Worm (Caenorhabditis elegans) whole organism, L4 larva: ENCODE measurements around the gene pir-1.

Experiments used
- F10B5.3 ChIP-seq: sonication (generic microtip); optimal IDR thresholded peaks from 2 replicates; lab custom pipeline; 2016; ENCODE audit warnings: mild to moderate bottlenecking, missing genetic modification characterization, missing compliant biosample characterization
- F26F4.8 ChIP-seq: fragments of 200-800 bp; sonication (Bioruptor generic); conservative IDR thresholded peaks from 2 replicates; pipeline ENCODE4 v1.3.6; 2022; ENCODE audit warnings: missing genetic modification characterization, missing compliant biosample characterization
- R02D3.7 ChIP-seq: fragments of 150-350 bp; sonication (generic microtip); optimal IDR thresholded peaks from 3 replicates; lab custom pipeline; 2014; ENCODE audit warnings: missing biosample characterization, missing genetic modification characterization
- Y75B8A.6 ChIP-seq: fragments of 200-800 bp; sonication (Bioruptor generic); IDR thresholded peaks from 2 replicates; pipeline ENCODE4 v1.3.6; 2022; ENCODE audit warnings: missing genetic modification reagents, missing genetic modification characterization, missing compliant biosample characterization
- aly-2 ChIP-seq: sonication (generic microtip); optimal IDR thresholded peaks from 2 replicates; lab custom pipeline; 2018; ENCODE audit warnings: missing biosample characterization, missing genetic modification characterization
- ama-1 ChIP-seq: fragments of 150-350 bp; optimal IDR thresholded peaks from 2 replicates; lab custom pipeline; 2014; ENCODE audit warnings: inconsistent platforms, mixed read lengths
- arid-1 ChIP-seq: fragments of 200-800 bp; sonication (Bioruptor generic); conservative IDR thresholded peaks from 2 replicates; pipeline ENCODE4 v1.3.6; 2022; ENCODE audit warnings: missing genetic modification reagents, missing genetic modification characterization, missing compliant biosample characterization
- ceh-28 ChIP-seq: fragments of 150-350 bp; optimal IDR thresholded peaks from 2 replicates; lab custom pipeline; 2014; ENCODE audit warnings: missing biosample characterization, missing genetic modification reagents, missing genetic modification characterization
- ceh-44 ChIP-seq: fragments of 200-800 bp; sonication (Bioruptor generic); IDR thresholded peaks from 2 replicates; pipeline ENCODE4 v1.3.6; 2022; ENCODE audit warnings: missing genetic modification reagents, missing genetic modification characterization, missing compliant biosample characterization
- ces-1 ChIP-seq: fragments of 150-350 bp; sonication (generic microtip); optimal IDR thresholded peaks from 4 replicates; lab custom pipeline; 2014; ENCODE audit warnings: missing biosample characterization, missing genetic modification reagents, missing genetic modification characterization
- cey-2 ChIP-seq: sonication (generic microtip); optimal IDR thresholded peaks from 3 replicates; lab custom pipeline; 2017; ENCODE audit warnings: missing genetic modification characterization, mild to moderate bottlenecking, missing compliant biosample characterization, antibody characterized with exemption, borderline replicate concordance; ENCODE audit not compliant: insufficient read depth
- ctbp-1 ChIP-seq: fragments of 200-800 bp; sonication (Bioruptor generic); IDR thresholded peaks from 2 replicates; pipeline ENCODE4 v1.3.6; 2022; ENCODE audit warnings: missing genetic modification reagents, missing genetic modification characterization, missing compliant biosample characterization
- daf-16 ChIP-seq, 3 experiments: sonication (generic microtip); optimal IDR thresholded peaks; 2 replicates each; lab custom pipeline; 2016 to 2017; ENCODE audit warnings: missing genetic modification characterization in 3 of 3, missing genetic modification reagents in 3 of 3, mild to moderate bottlenecking in 2 of 3, missing compliant biosample characterization in 2 of 3, missing biosample characterization in 1 of 3, moderate library complexity in 1 of 3
- dmd-6 ChIP-seq: fragments of 200-800 bp; sonication (Bioruptor generic); IDR thresholded peaks from 2 replicates; pipeline ENCODE4 v1.3.6; 2022; ENCODE audit warnings: missing genetic modification reagents, missing genetic modification characterization, missing compliant biosample characterization
- dmd-9 ChIP-seq: fragments of 200-800 bp; sonication (Bioruptor generic); IDR thresholded peaks from 2 replicates; pipeline ENCODE4 v1.3.6; 2022; ENCODE audit warnings: missing genetic modification reagents, missing genetic modification characterization, missing compliant biosample characterization
- dpl-1 ChIP-seq: fragments of 150-350 bp; optimal IDR thresholded peaks from 2 replicates; lab custom pipeline; 2014; ENCODE audit warnings: missing biosample characterization, missing genetic modification reagents, missing genetic modification characterization
- dve-1 ChIP-seq: sonication (generic microtip); optimal IDR thresholded peaks from 2 replicates; lab custom pipeline; 2017; ENCODE audit warnings: antibody characterized with exemption, mild to moderate bottlenecking, missing genetic modification characterization, missing compliant biosample characterization; ENCODE audit not compliant: insufficient read depth
- egl-43 ChIP-seq: fragments of 200-800 bp; sonication (Bioruptor generic); IDR thresholded peaks from 2 replicates; pipeline ENCODE4 v1.3.6; 2022; ENCODE audit warnings: missing genetic modification reagents, missing genetic modification characterization, missing compliant biosample characterization
- hif-1 ChIP-seq, 2 experiments: sonication (generic microtip); optimal IDR thresholded peaks; 2 replicates each; lab custom pipeline; 2016 to 2017; ENCODE audit warnings: missing compliant biosample characterization in 2 of 2, missing genetic modification characterization in 2 of 2, missing genetic modification reagents in 2 of 2, missing genotype in 2 of 2, mild to moderate bottlenecking in 1 of 2
- hmg-1.1 ChIP-seq: fragments of 200-800 bp; sonication (Bioruptor generic); IDR thresholded peaks from 2 replicates; pipeline ENCODE4 v1.3.6; 2022; ENCODE audit warnings: missing genetic modification reagents, missing genetic modification characterization, missing compliant biosample characterization
- lin-13 ChIP-seq: fragments of 150-350 bp; optimal IDR thresholded peaks from 2 replicates; lab custom pipeline; 2014; ENCODE audit warnings: missing biosample characterization, missing genetic modification reagents, missing genetic modification characterization
- lin-29 ChIP-seq: fragments of 200-800 bp; sonication (Bioruptor generic); IDR thresholded peaks from 2 replicates; pipeline ENCODE4 v1.3.6; 2022; ENCODE audit warnings: missing genetic modification reagents, missing genetic modification characterization, missing compliant biosample characterization
- lsy-2 ChIP-seq, 2 experiments: fragments of 150-350 bp in 1 of 2; sonication (generic microtip) in 1 of 2; optimal IDR thresholded peaks; 2 replicates each; lab custom pipeline; 2014 to 2017; ENCODE audit warnings: missing biosample characterization in 2 of 2, missing genetic modification characterization in 2 of 2
- mdt-29 ChIP-seq: fragments of 200-800 bp; sonication (Bioruptor generic); IDR thresholded peaks from 2 replicates; pipeline ENCODE4 v1.3.6; 2022; ENCODE audit warnings: missing genetic modification reagents, missing genetic modification characterization, missing compliant biosample characterization
- mep-1 ChIP-seq: fragments of 150-350 bp; sonication (generic microtip); optimal IDR thresholded peaks from 3 replicates; lab custom pipeline; 2014; ENCODE audit warnings: missing biosample characterization, missing genetic modification characterization
- mxl-2 ChIP-seq: fragments of 200-800 bp; sonication (Bioruptor generic); conservative IDR thresholded peaks from 2 replicates; pipeline ENCODE4 v1.3.6; 2022; ENCODE audit warnings: missing genetic modification reagents, missing genetic modification characterization, missing compliant biosample characterization
- mxl-3 ChIP-seq: fragments of 200-800 bp; sonication (Bioruptor generic); optimal IDR thresholded peaks from 2 replicates; lab custom pipeline; 2018; ENCODE audit warnings: mild to moderate bottlenecking, missing genetic modification characterization, missing compliant biosample characterization
- nhr-102 ChIP-seq: sonication (generic microtip); optimal IDR thresholded peaks from 2 replicates; lab custom pipeline; 2016; ENCODE audit warnings: mild to moderate bottlenecking, missing genetic modification characterization, moderate library complexity, missing compliant biosample characterization
- pha-4 ChIP-seq, 2 experiments: fragments of 150-350 bp in 1 of 2; fragments of 200-800 bp in 1 of 2; sonication (Bioruptor generic) in 1 of 2; IDR thresholded peaks in 1 of 2; optimal IDR thresholded peaks in 1 of 2; 2 replicates each; pipeline versions ENCODE4 v1.3.6 to Lab custom; 2014 to 2022; ENCODE audit warnings: missing genetic modification characterization in 2 of 2, missing genetic modification reagents in 2 of 2, missing biosample characterization in 1 of 2, missing compliant biosample characterization in 1 of 2
- php-3 ChIP-seq: fragments of 200-800 bp; sonication (Bioruptor generic); IDR thresholded peaks from 2 replicates; pipeline ENCODE4 v1.3.6; 2022; ENCODE audit warnings: missing genetic modification reagents, missing genetic modification characterization, missing compliant biosample characterization
- rbr-2 ChIP-seq: sonication (generic microtip); optimal IDR thresholded peaks from 2 replicates; lab custom pipeline; 2016; ENCODE audit warnings: missing genotype, missing genetic modification characterization, missing compliant biosample characterization
- snpc-4 ChIP-seq: fragments of 150-350 bp; optimal IDR thresholded peaks from 2 replicates; lab custom pipeline; 2014; ENCODE audit warnings: missing biosample characterization, missing genetic modification characterization
- spr-1 ChIP-seq: sonication (generic microtip); optimal IDR thresholded peaks from 2 replicates; lab custom pipeline; 2016; ENCODE audit warnings: mild to moderate bottlenecking, missing genetic modification characterization, missing compliant biosample characterization
- tra-1 ChIP-seq: fragments of 200-800 bp; sonication (Bioruptor generic); IDR thresholded peaks from 2 replicates; pipeline ENCODE4 v1.3.6; 2022; ENCODE audit warnings: missing genetic modification reagents, missing genetic modification characterization, missing compliant biosample characterization
- unc-39 ChIP-seq: sonication (generic microtip); optimal IDR thresholded peaks from 2 replicates; lab custom pipeline; 2017; ENCODE audit warnings: missing biosample characterization, missing genetic modification characterization
- vab-7 ChIP-seq: fragments of 200-800 bp; sonication (Bioruptor generic); IDR thresholded peaks from 2 replicates; pipeline ENCODE4 v1.3.6; 2022; ENCODE audit warnings: missing genetic modification reagents, missing genetic modification characterization, missing compliant biosample characterization
- zfp-3 ChIP-seq: fragments of 200-800 bp; sonication (Bioruptor generic); conservative IDR thresholded peaks from 2 replicates; pipeline ENCODE4 v1.3.6; 2022; ENCODE audit warnings: missing genetic modification reagents, missing genetic modification characterization, missing compliant biosample characterization
- ztf-7 ChIP-seq: fragments of 150-350 bp; optimal IDR thresholded peaks from 2 replicates; lab custom pipeline; 2014; ENCODE audit warnings: missing biosample characterization, missing genetic modification characterization

pir-1 gene

ce11 chrII:9128132-9128531 is 49.0 kb upstream of the pir-1 start (continued):
- TF ChIP-seq F26F4.8: no peak
- peak; percentile 68; the same call in 1 of the 2 replicates for TF ChIP-seq tra-1 (GFP tag; lab: Robert Waterston, UW)
- no peak for TF ChIP-seq unc-39 (tag; lab: Kevin White, UChicago)
- TF ChIP-seq vab-7 (GFP tag; lab: Robert Waterston, UW): no peak
- peak; percentile 82 for TF ChIP-seq dmd-6 (GFP tag; lab: Robert Waterston, UW)
- peak; percentile 83 for TF ChIP-seq mdt-29
- TF ChIP-seq pha-4 (GFP tag; IDR thresholded peaks at IDR 0.05; lab: Robert Waterston, UW): no peak
- no peak for TF ChIP-seq pha-4 (tag; optimal IDR thresholded peaks at IDR 0.05; lab: Kevin White, UChicago)
- no peak for TF ChIP-seq ces-1 (GFP tag; lab: Kevin White, UChicago)
- TF ChIP-seq snpc-4 (tag; lab: Kevin White, UChicago): no peak
- TF ChIP-seq ztf-7 (tag; lab: Kevin White, UChicago): no peak
- peak; percentile 65 for TF ChIP-seq cey-2 (tag; lab: Kevin White, UChicago)
- TF ChIP-seq hif-1 (tag; optimal IDR thresholded peaks at IDR 0.05; lab: Kevin White, UChicago): peak in 1 of 2 experiments; percentile 11
- TF ChIP-seq lin-13 (GFP tag; lab: Kevin White, UChicago): no peak
- peak; percentile 27 for TF ChIP-seq rbr-2
- peak; percentile 67 for TF ChIP-seq zfp-3 (GFP tag; lab: Robert Waterston, UW)
- TF ChIP-seq dmd-9 (GFP tag; lab: Robert Waterston, UW): no peak
- no peak for TF ChIP-seq egl-43 (GFP tag; lab: Robert Waterston, UW)
- peak; percentile 64 for TF ChIP-seq mxl-3 (GFP tag; lab: Kevin White, UChicago)
- TF ChIP-seq R02D3.7 (tag; lab: Kevin White, UChicago): no peak
- TF ChIP-seq aly-2 (tag; lab: Kevin White, UChicago): no peak
- TF ChIP-seq dve-1 (tag; lab: Kevin White, UChicago): peak; percentile 84
- no peak for TF ChIP-seq ceh-28 (tag; lab: Kevin White, UChicago)
- TF ChIP-seq ceh-44: no peak
- peak; percentile 40 for TF ChIP-seq mep-1 (tag; lab: Kevin White, UChicago)
- peak; percentile 69 for TF ChIP-seq lin-29 (GFP tag; lab: Robert Waterston, UW)
- TF ChIP-seq nhr-102 (tag; lab: Kevin White, UChicago): peak; percentile 19
- TF ChIP-seq Y75B8A.6 (GFP tag; lab: Robert Waterston, UW): 0 out of 2 replicates have a peak, but pooled peaks have one; percentile 13
- peak; percentile 32 for TF ChIP-seq spr-1 (tag; lab: Kevin White, UChicago)
- TF ChIP-seq daf-16 (GFP tag; optimal IDR thresholded peaks at IDR 0.05; lab: Kevin White, UChicago): no peak
- TF ChIP-seq daf-16 (tag; optimal IDR thresholded peaks at IDR 0.05; lab: Kevin White, UChicago): peak; percentile 85

ce11 chrII:9130339-9130738 is 46.8 kb upstream of the pir-1 start:
- peak; percentile 11 for TF ChIP-seq mxl-3 (GFP tag; lab: Kevin White, UChicago)
- no peak for TF ChIP-seq php-3
- TF ChIP-seq mxl-2 (GFP tag; lab: Robert Waterston, UW): no peak
- TF ChIP-seq ceh-28 (tag; lab: Kevin White, UChicago): no peak
- TF ChIP-seq ama-1: no peak
- TF ChIP-seq F10B5.3 (tag; lab: Kevin White, UChicago): no peak
- TF ChIP-seq rbr-2: no peak
- no peak for TF ChIP-seq arid-1
- no peak for TF ChIP-seq hmg-1.1
- no peak for TF ChIP-seq dpl-1 (GFP tag; lab: Kevin White, UChicago)
- peak in 1 of 2 experiments; percentile 3 for TF ChIP-seq lsy-2 (tag; optimal IDR thresholded peaks at IDR 0.05; lab: Kevin White, UChicago)
- no peak for TF ChIP-seq ctbp-1
